Worm (Caenorhabditis elegans): Measurements from ENCODE around the gene col-128.

col-128 gene

ce11 chrIV:11503654-11504053 lies 48.1 kb downstream of the col-128 start:
- TF ChIP-seq unc-62 (GFP tag; optimal IDR thresholded peaks at IDR 0.05): no peak

- TF ChIP-seq unc-62 (GFP tag; optimal IDR thresholded peaks at IDR 0.05): no peak
These were observed 51.3 kb downstream of the col-128 start, which contains the start of gene H21P03.10 for ce11 chrIV:11500421-11500820. Gene H21P03.10, plus strand, starts transcription at chrIV:11500721.

Data from whole organism, dauer.